Worm (Caenorhabditis elegans): Measurements from ENCODE around the gene pepm-1.

DNA sequence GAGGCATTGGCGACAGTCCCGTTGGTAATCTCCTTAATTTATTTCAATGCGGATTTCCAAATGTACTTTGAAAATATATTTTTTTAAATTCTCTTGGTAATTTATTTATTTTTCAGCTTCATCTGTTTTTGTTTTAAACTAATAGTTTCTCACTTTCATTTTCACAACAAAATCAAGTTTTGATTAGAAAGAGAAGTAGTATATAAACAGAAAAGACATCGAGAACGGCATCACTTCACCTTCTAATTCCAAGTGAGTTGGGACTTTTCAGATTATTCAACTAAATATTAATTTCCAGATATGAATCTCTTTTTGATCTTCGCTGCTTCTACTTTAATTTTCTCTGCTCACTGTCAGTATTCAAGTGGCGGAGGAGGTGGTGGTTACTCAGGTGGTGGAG, 8.7 kb upstream of the pepm-1 start, which contains the start of gene F47B8.14:
- no peak for TF ChIP-seq lag-1 (GFP tag; IDR thresholded peaks at IDR 0.05)
- no peak for TF ChIP-seq snpc-4 (GFP tag; optimal IDR thresholded peaks at IDR 0.05)
- TF ChIP-seq snpc-4 (tag; optimal IDR thresholded peaks at IDR 0.05), result no peak
- TF ChIP-seq sdz-38 (tag; optimal IDR thresholded peaks at IDR 0.05), result no peak
- TF ChIP-seq pbrm-1 (GFP tag; IDR thresholded peaks at IDR 0.05), result no peak
- TF ChIP-seq die-1 (tag; optimal IDR thresholded peaks at IDR 0.05), result no peak
- TF ChIP-seq unc-130 (GFP tag; optimal IDR thresholded peaks at IDR 0.05), result no peak
- TF ChIP-seq C17E4.6 (GFP tag; IDR thresholded peaks at IDR 0.05), result no peak
- no peak for TF ChIP-seq cebp-1 (GFP tag; IDR thresholded peaks at IDR 0.05)
- TF ChIP-seq cebp-1 (tag; optimal IDR thresholded peaks at IDR 0.05), result no peak
- no peak for TF ChIP-seq efl-1 (GFP tag; optimal IDR thresholded peaks at IDR 0.05)
